Worm (Caenorhabditis elegans) whole organism, L3 larva: ENCODE data around the gene Y105C5A.1272.
"Not testable (repeated sequence)": the region's sequence is repeated elsewhere in the genome, so short reads cannot be mapped to it uniquely, and the experiment has no call there.

Experiments used
- ZK546.5 ChIP-seq: sonication (generic microtip); optimal IDR thresholded peaks from 2 replicates; lab custom pipeline; 2017; ENCODE audit warnings: missing biosample characterization, missing genetic modification characterization
- aly-2 ChIP-seq: fragments of 150-350 bp; optimal IDR thresholded peaks from 2 replicates; lab custom pipeline; 2014; ENCODE audit warnings: missing biosample characterization, missing genetic modification characterization
- ama-1 ChIP-seq: fragments of 150-350 bp; optimal IDR thresholded peaks from 2 replicates; lab custom pipeline; 2018
- ceh-82 ChIP-seq: fragments of 150-350 bp; optimal IDR thresholded peaks from 2 replicates; lab custom pipeline; 2014; ENCODE audit warnings: missing biosample characterization, missing genetic modification characterization
- ceh-9 ChIP-seq: sonication (generic microtip); optimal IDR thresholded peaks from 2 replicates; lab custom pipeline; 2018; ENCODE audit warnings: missing biosample characterization, missing genetic modification characterization
- daf-12 ChIP-seq: fragments of 150-350 bp; optimal IDR thresholded peaks from 2 replicates; lab custom pipeline; 2014; ENCODE audit warnings: missing biosample characterization, missing genetic modification reagents, missing genetic modification characterization
- egl-27 ChIP-seq: sonication (generic microtip); optimal IDR thresholded peaks from 4 replicates; lab custom pipeline; 2017; ENCODE audit warnings: missing biosample characterization, missing genetic modification reagents, missing genetic modification characterization
- elt-2 ChIP-seq: sonication (generic microtip); optimal IDR thresholded peaks from 2 replicates; lab custom pipeline; 2016; ENCODE audit warnings: missing genetic modification reagents, mild to moderate bottlenecking, missing genetic modification characterization, missing compliant biosample characterization
- elt-3 ChIP-seq, 3 experiments: fragments of 150-350 bp in 1 of 3; sonication (generic microtip) in 2 of 3; optimal IDR thresholded peaks; 2 replicates in 2 of 3; 4 replicates in 1 of 3; lab custom pipeline; 2014 to 2017; ENCODE audit warnings: missing biosample characterization in 3 of 3, missing genetic modification characterization in 3 of 3
- hmg-11 ChIP-seq: sonication (generic microtip); optimal IDR thresholded peaks from 2 replicates; lab custom pipeline; 2016; ENCODE audit warnings: missing genetic modification characterization, missing compliant biosample characterization
- jun-1 ChIP-seq: fragments of 150-350 bp; optimal IDR thresholded peaks from 2 replicates; lab custom pipeline; 2014; ENCODE audit warnings: missing biosample characterization, missing genetic modification reagents, missing genetic modification characterization
- lin-15B ChIP-seq: fragments of 150-350 bp; optimal IDR thresholded peaks from 2 replicates; lab custom pipeline; 2014; ENCODE audit warnings: missing biosample characterization, missing genetic modification characterization
- lin-39 ChIP-seq: fragments of 150-350 bp; optimal IDR thresholded peaks from 2 replicates; lab custom pipeline; 2018; ENCODE audit warnings: missing biosample characterization, missing genetic modification reagents, missing genetic modification characterization
- lsy-12 ChIP-seq: sonication (generic microtip); optimal IDR thresholded peaks from 2 replicates; lab custom pipeline; 2016; ENCODE audit warnings: mild to moderate bottlenecking, missing genetic modification characterization, missing compliant biosample characterization
- mdl-1 ChIP-seq: fragments of 150-350 bp; optimal IDR thresholded peaks from 2 replicates; lab custom pipeline; 2014; ENCODE audit warnings: missing biosample characterization, missing genetic modification characterization
- mml-1 ChIP-seq: fragments of 150-350 bp; sonication (generic microtip); optimal IDR thresholded peaks from 3 replicates; lab custom pipeline; 2014; ENCODE audit warnings: missing biosample characterization, missing genetic modification characterization
- nfya-1 ChIP-seq: sonication (generic microtip); optimal IDR thresholded peaks from 2 replicates; lab custom pipeline; 2017; ENCODE audit warnings: missing genetic modification characterization, mild to moderate bottlenecking, missing compliant biosample characterization, antibody characterized with exemption, moderate library complexity; ENCODE audit not compliant: insufficient read depth
- nhr-11 ChIP-seq: fragments of 150-350 bp; optimal IDR thresholded peaks from 2 replicates; lab custom pipeline; 2014; ENCODE audit warnings: missing biosample characterization, missing genetic modification characterization
- nhr-12 ChIP-seq: fragments of 150-350 bp; optimal IDR thresholded peaks from 2 replicates; lab custom pipeline; 2014; ENCODE audit warnings: missing biosample characterization, missing genetic modification characterization
- nhr-237 ChIP-seq: fragments of 150-350 bp; optimal IDR thresholded peaks from 2 replicates; lab custom pipeline; 2014; ENCODE audit warnings: missing biosample characterization, missing genetic modification characterization
- nhr-28 ChIP-seq: fragments of 150-350 bp; optimal IDR thresholded peaks from 2 replicates; lab custom pipeline; 2014; ENCODE audit warnings: missing biosample characterization, missing genetic modification characterization
- nhr-43 ChIP-seq: sonication (generic microtip); optimal IDR thresholded peaks from 2 replicates; lab custom pipeline; 2016; ENCODE audit warnings: mild to moderate bottlenecking, missing genetic modification characterization, missing compliant biosample characterization; ENCODE audit not compliant: poor library complexity, severe bottlenecking
- nhr-67 ChIP-seq: fragments of 150-350 bp; optimal IDR thresholded peaks from 2 replicates; lab custom pipeline; 2014; ENCODE audit warnings: missing biosample characterization, missing genetic modification characterization
- nhr-77 ChIP-seq: fragments of 150-350 bp; optimal IDR thresholded peaks from 2 replicates; lab custom pipeline; 2014; ENCODE audit warnings: missing biosample characterization, missing genetic modification characterization
- pha-4 ChIP-seq: fragments of 150-350 bp; optimal IDR thresholded peaks from 2 replicates; lab custom pipeline; 2014; ENCODE audit warnings: missing biosample characterization, missing genetic modification reagents, missing genetic modification characterization
- pqm-1 ChIP-seq: fragments of 150-350 bp; optimal IDR thresholded peaks from 2 replicates; lab custom pipeline; 2017; ENCODE audit warnings: missing biosample characterization, missing genetic modification characterization, inconsistent platforms
- sea-2 ChIP-seq: fragments of 150-350 bp; sonication (generic microtip); optimal IDR thresholded peaks from 4 replicates; lab custom pipeline; 2014; ENCODE audit warnings: missing biosample characterization, missing genetic modification reagents, missing genetic modification characterization
- skn-1 ChIP-seq: fragments of 150-350 bp; optimal IDR thresholded peaks from 2 replicates; lab custom pipeline; 2014; ENCODE audit warnings: missing biosample characterization, missing genetic modification characterization
- snpc-4 ChIP-seq: fragments of 150-350 bp; optimal IDR thresholded peaks from 2 replicates; lab custom pipeline; 2014; ENCODE audit warnings: missing biosample characterization, missing genetic modification characterization
- tbx-2 ChIP-seq: sonication (generic microtip); optimal IDR thresholded peaks from 2 replicates; lab custom pipeline; 2016; ENCODE audit warnings: mild to moderate bottlenecking, missing genetic modification characterization, missing compliant biosample characterization
- unc-39 ChIP-seq: sonication (generic microtip); optimal IDR thresholded peaks from 4 replicates; lab custom pipeline; 2017; ENCODE audit warnings: missing biosample characterization, missing genetic modification characterization
- unc-62 ChIP-seq: fragments of 150-350 bp; sonication (generic microtip); optimal IDR thresholded peaks from 4 replicates; lab custom pipeline; 2014; ENCODE audit warnings: missing biosample characterization, missing genetic modification reagents, missing genetic modification characterization
- ztf-11 ChIP-seq: fragments of 150-350 bp; optimal IDR thresholded peaks from 2 replicates; lab custom pipeline; 2014; ENCODE audit warnings: missing biosample characterization, missing genetic modification characterization
- ztf-4 ChIP-seq: fragments of 150-350 bp; optimal IDR thresholded peaks from 2 replicates; lab custom pipeline; 2014; ENCODE audit warnings: missing biosample characterization, missing genetic modification characterization

Y105C5A.1272 gene

DNA sequence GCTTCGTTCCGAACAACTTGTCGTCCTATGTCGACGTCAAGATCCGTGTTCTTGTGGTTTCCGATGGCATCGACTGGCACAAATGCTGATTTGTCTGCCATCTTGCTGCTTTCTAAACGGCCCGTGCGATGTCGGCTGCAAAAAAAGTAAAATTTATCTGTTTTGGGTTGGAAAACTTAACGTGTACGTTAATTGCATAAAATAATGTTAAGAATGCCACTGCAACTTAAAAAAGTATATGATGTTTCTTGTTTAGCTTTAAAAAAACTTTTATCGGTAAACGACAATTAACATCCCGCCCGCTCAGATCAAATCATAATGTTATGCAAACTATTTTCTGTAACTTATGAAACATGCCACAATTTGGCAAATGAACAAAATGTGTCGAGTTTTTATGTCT, 34.7 kb downstream of the Y105C5A.1272 start, which contains the start of gene Y105C5A.26:
Gene Y105C5A.26, minus strand, starts transcription at position 101 of the 400 bp plus-strand sequence.
- TF ChIP-seq nhr-77 (tag; lab: Kevin White, UChicago); daf-12; mdl-1: not testable (repeated sequence)

DNA sequence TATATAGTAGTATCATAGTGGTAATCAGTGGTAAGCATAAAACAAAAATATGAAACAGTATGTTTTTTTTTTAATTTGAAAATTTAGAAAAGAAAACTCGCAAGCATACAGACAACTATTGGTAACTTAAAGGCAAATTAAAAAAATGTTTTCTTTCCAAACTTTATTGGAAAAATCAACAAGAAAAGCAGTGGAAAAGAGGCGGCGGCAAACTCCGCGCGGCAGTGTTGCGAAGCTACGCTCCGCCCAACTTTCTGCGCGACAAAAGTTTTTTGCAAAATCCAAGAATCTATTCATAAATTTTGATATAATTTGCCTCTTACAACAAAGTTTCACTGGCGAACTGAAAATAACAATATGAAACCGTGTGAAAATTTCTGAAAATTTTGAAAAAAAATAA, 37.7 kb downstream of the Y105C5A.1272 start:
- no peak for TF ChIP-seq aly-2 (tag; lab: Kevin White, UChicago)
- TF ChIP-seq nfya-1 (tag; lab: Kevin White, UChicago), result no peak
- TF ChIP-seq ZK546.5 (tag; lab: Kevin White, UChicago), result no peak
- no peak for TF ChIP-seq ceh-82 (tag; lab: Kevin White, UChicago)
- TF ChIP-seq unc-62 (GFP tag; lab: Kevin White, UChicago), result no peak
- no peak for TF ChIP-seq nhr-237 (tag; lab: Kevin White, UChicago)
- TF ChIP-seq skn-1 (tag; lab: Kevin White, UChicago), result no peak
- TF ChIP-seq tbx-2 (tag; lab: Kevin White, UChicago), result no peak
- TF ChIP-seq sea-2, result no peak
- TF ChIP-seq unc-39 (tag; lab: Kevin White, UChicago), result no peak
- TF ChIP-seq mdl-1, result no peak
- no peak for TF ChIP-seq nhr-77 (tag; lab: Kevin White, UChicago)
- no peak for TF ChIP-seq jun-1 (tag; lab: Kevin White, UChicago)
- no peak for TF ChIP-seq ztf-11

DNA sequence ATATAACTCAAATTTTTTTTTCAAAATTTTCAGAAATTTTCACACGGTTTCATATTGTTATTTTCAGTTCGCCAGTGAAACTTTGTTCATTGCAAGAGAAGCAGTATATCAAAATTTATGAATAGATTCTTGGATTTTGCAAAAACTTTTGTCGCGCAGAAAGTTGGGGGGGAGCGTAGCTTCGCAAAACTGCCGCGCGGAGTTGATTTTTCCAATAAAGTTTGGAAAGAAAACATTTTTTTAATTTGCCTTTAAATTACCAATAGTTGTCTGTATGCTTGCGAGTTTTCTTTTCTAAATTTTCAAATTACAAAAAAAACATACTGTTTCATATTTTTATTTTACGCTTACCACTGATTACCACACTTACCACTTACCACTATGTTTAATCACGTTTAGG, 39.4 kb downstream of the Y105C5A.1272 start:
- no peak for TF ChIP-seq ceh-9 (tag; lab: Kevin White, UChicago)
- TF ChIP-seq nfya-1 (tag; lab: Kevin White, UChicago), result no peak
- no peak for TF ChIP-seq nhr-77 (tag; lab: Kevin White, UChicago)

DNA sequence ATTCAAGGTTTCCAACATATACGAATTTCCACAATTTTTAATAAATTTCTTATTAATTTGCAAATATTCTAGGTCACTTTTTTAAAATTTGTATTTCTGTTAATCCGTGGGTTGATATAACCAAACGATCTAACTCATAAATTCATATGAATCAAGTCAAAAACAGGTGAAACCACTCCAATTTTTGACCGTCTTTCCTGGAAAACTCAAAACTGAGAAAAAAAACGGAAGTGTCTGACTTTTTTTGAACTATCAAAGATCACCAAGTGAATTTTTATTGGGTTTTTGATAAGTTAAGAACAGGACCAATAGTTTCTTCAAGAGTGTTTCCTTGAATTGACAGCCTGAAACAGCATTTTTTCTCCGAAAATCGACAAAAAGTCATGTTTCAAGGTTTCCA, 41.0 kb downstream of the Y105C5A.1272 start:
- no peak for TF ChIP-seq jun-1 (tag; lab: Kevin White, UChicago)
- TF ChIP-seq pha-4 (tag; lab: Kevin White, UChicago), result no peak
- TF ChIP-seq nhr-28 (tag; lab: Kevin White, UChicago), result no peak
- TF ChIP-seq aly-2 (tag; lab: Kevin White, UChicago), result no peak
- TF ChIP-seq lin-39 (tag; lab: Kevin White, UChicago), result no peak
- no peak for TF ChIP-seq nhr-43 (tag; lab: Kevin White, UChicago)
- no peak for TF ChIP-seq elt-2 (tag; lab: Kevin White, UChicago)
- no peak for TF ChIP-seq nfya-1 (tag; lab: Kevin White, UChicago)
- no peak for TF ChIP-seq mml-1 (tag; lab: Kevin White, UChicago)
- TF ChIP-seq lin-15B (tag; lab: Kevin White, UChicago), result no peak

- TF ChIP-seq tbx-2 (tag; lab: Kevin White, UChicago) (no peak), elt-3 (tag; optimal IDR thresholded peaks at IDR 0.05; lab: Kevin White, UChicago) (no peak), elt-2 (tag; lab: Kevin White, UChicago) (peak; percentile 77), pqm-1 (tag; lab: Kevin White, UChicago) (peak; percentile 30), nhr-12 (no peak), snpc-4 (no peak), egl-27 (tag; lab: Kevin White, UChicago) (no peak)
These were observed 42.0 kb downstream of the Y105C5A.1272 start, which contains the start of gene Y105C5A.15 for ce11 chrIV:15688524-15689479. Gene Y105C5A.15, plus strand, starts transcription at chrIV:15689201.

DNA sequence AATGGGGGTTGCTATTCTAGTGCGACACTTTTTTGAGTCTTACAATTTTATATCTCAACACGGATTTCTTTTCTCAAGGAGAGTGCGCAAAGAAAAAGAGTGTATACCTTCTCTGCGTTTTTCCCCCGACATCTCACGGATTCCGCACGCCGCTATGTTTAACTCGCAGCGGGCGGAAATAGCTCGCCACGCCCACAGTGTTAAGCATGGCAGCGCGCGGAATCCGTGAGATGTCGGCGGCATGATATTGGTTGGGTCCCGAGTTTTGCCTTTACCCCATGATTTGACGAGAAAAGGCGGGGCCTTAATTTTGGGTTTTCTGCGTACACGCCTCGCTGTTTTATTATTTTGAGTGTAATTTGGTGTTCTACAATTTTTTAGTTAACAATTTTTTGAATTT, 45.0 kb downstream of the Y105C5A.1272 start:
- TF ChIP-seq elt-2 (tag; lab: Kevin White, UChicago), result no peak
- TF ChIP-seq hmg-11 (tag; lab: Kevin White, UChicago), result no peak
- no peak for TF ChIP-seq nhr-28 (tag; lab: Kevin White, UChicago)
- TF ChIP-seq ceh-9 (tag; lab: Kevin White, UChicago), result no peak
- TF ChIP-seq tbx-2 (tag; lab: Kevin White, UChicago), result no peak
- TF ChIP-seq lsy-12 (tag; lab: Kevin White, UChicago), result no peak
- TF ChIP-seq ceh-82 (tag; lab: Kevin White, UChicago), result no peak
- no peak for TF ChIP-seq ztf-4 (tag; lab: Kevin White, UChicago)
- TF ChIP-seq nhr-67 (tag; lab: Kevin White, UChicago), result no peak
- TF ChIP-seq nhr-237 (tag; lab: Kevin White, UChicago), result no peak
- TF ChIP-seq ztf-11, result no peak
- TF ChIP-seq ama-1 (lab: Kevin White, UChicago), result no peak
- TF ChIP-seq nhr-11 (tag; lab: Kevin White, UChicago), result no peak
- no peak for TF ChIP-seq aly-2 (tag; lab: Kevin White, UChicago)
- no peak for TF ChIP-seq elt-3 (tag; optimal IDR thresholded peaks at IDR 0.05; lab: Kevin White, UChicago)
